Worm (Caenorhabditis elegans): ENCODE measurements around the gene kel-3.

- TF ChIP-seq lin-13 (tag; optimal IDR thresholded peaks at IDR 0.05) (no peak), ces-1 (GFP tag; optimal IDR thresholded peaks at IDR 0.05) (no peak), ztf-11 (tag; optimal IDR thresholded peaks at IDR 0.05) (no peak), lsy-2 (tag; optimal IDR thresholded peaks at IDR 0.05) (no peak), unc-62 (GFP tag; optimal IDR thresholded peaks at IDR 0.05) (no peak), blmp-1 (tag; optimal IDR thresholded peaks at IDR 0.05) (no peak)
Observed at ce11 chrIII:13510753-13511152, 46.1 kb downstream of the kel-3 start.

Data from whole organism, mixed stage, embryonic.